Worm (Caenorhabditis elegans) whole organism, young adult: ENCODE results near the gene dhs-8.

Source experiments
- T07F8.4 ChIP-seq: sonication (generic microtip); optimal IDR thresholded peaks from 2 replicates; lab custom pipeline; 2016; ENCODE audit warnings: mild to moderate bottlenecking, missing genetic modification characterization, moderate library complexity, missing compliant biosample characterization
- ama-1 ChIP-seq, 3 experiments: fragments of 150-350 bp in 1 of 3; sonication (generic microtip) in 2 of 3; optimal IDR thresholded peaks; 2 replicates each; lab custom pipeline; 2014 to 2018; ENCODE audit warnings: missing biosample characterization in 2 of 3, missing genetic modification characterization in 2 of 3, missing genetic modification reagents in 2 of 3
- attf-5 ChIP-seq: fragments of 200-800 bp; sonication (Bioruptor generic); optimal IDR thresholded peaks from 2 replicates; lab custom pipeline; 2018; ENCODE audit warnings: mild to moderate bottlenecking, missing genetic modification characterization, missing compliant biosample characterization
- dox-1 ChIP-seq: fragments of 200-800 bp; sonication (Bioruptor generic); IDR thresholded peaks from 2 replicates; pipeline ENCODE4 v1.3.6; 2022; ENCODE audit warnings: missing genetic modification reagents, missing genetic modification characterization, missing compliant biosample characterization
- lin-35 ChIP-seq, 3 experiments: fragments of 150-350 bp in 2 of 3; sonication (generic microtip) in 1 of 3; optimal IDR thresholded peaks; 2 replicates each; lab custom pipeline; 2014 to 2018; ENCODE audit warnings: missing biosample characterization in 3 of 3, missing genetic modification characterization in 3 of 3, missing genetic modification reagents in 3 of 3
- pha-4 ChIP-seq: fragments of 150-350 bp; sonication (generic microtip); optimal IDR thresholded peaks from 2 replicates; lab custom pipeline; 2014; ENCODE audit warnings: missing biosample characterization, missing genetic modification reagents, missing genetic modification characterization
- snpc-1.3 ChIP-seq: sonication (generic microtip); optimal IDR thresholded peaks from 2 replicates; lab custom pipeline; 2017; ENCODE audit warnings: missing genetic modification characterization, mild to moderate bottlenecking, missing compliant biosample characterization, antibody characterized with exemption, moderate library complexity, missing genotype, missing genetic modification reagents; ENCODE audit not compliant: insufficient read depth
- snpc-3.4 ChIP-seq: sonication (generic microtip); optimal IDR thresholded peaks from 2 replicates; lab custom pipeline; 2017; ENCODE audit warnings: missing genetic modification characterization, mild to moderate bottlenecking, missing compliant biosample characterization, antibody characterized with exemption, moderate library complexity, missing genotype, missing genetic modification reagents
- tbx-9 ChIP-seq: sonication (generic microtip); optimal IDR thresholded peaks from 2 replicates; lab custom pipeline; 2016; ENCODE audit warnings: borderline replicate concordance, missing genetic modification characterization, inconsistent platforms, missing compliant biosample characterization
- unc-62 ChIP-seq: fragments of 150-350 bp; optimal IDR thresholded peaks from 2 replicates; lab custom pipeline; 2014; ENCODE audit warnings: missing biosample characterization, missing genetic modification reagents, missing genetic modification characterization
- zim-3 ChIP-seq: sonication (generic microtip); optimal IDR thresholded peaks from 2 replicates; lab custom pipeline; 2017; ENCODE audit warnings: mild to moderate bottlenecking, missing genetic modification characterization, moderate library complexity, missing compliant biosample characterization
- ztf-22 ChIP-seq: fragments of 200-800 bp; sonication (Bioruptor generic); optimal IDR thresholded peaks from 2 replicates; lab custom pipeline; 2018; ENCODE audit warnings: mild to moderate bottlenecking, missing genetic modification characterization, moderate library complexity, missing compliant biosample characterization

ce11 chrII:14502997-14503396 lies 5.2 kb downstream of the dhs-8 start, which contains the start of gene K10H10.6:
- TF ChIP-seq zim-3 (tag; lab: Kevin White, UChicago) (no peak), tbx-9 (tag; lab: Kevin White, UChicago) (no peak), ztf-22 (no peak), snpc-3.4 (tag; lab: Kevin White, UChicago) (no peak), T07F8.4 (tag; lab: Kevin White, UChicago) (no peak), pha-4 (tag; lab: Kevin White, UChicago) (no peak), lin-35 (GFP tag; optimal IDR thresholded peaks at IDR 0.05; lab: Kevin White, UChicago) (no peak), snpc-1.3 (tag; lab: Kevin White, UChicago) (no peak), unc-62 (GFP tag; lab: Kevin White, UChicago) (no peak), attf-5 (GFP tag; lab: Kevin White, UChicago) (no peak), dox-1 (GFP tag; lab: Robert Waterston, UW) (no peak), ama-1 (optimal IDR thresholded peaks at IDR 0.05; lab: Kevin White, UChicago) (no peak), ama-1 (GFP tag; optimal IDR thresholded peaks at IDR 0.05; lab: Kevin White, UChicago) (no peak)
